Worm (Caenorhabditis elegans) whole organism, young adult: ENCODE data around the gene F44E2.10.

Experiments used
- F52B5.7 ChIP-seq: sonication (generic microtip); optimal IDR thresholded peaks from 2 replicates; lab custom pipeline; 2016; ENCODE audit warnings: mild to moderate bottlenecking, missing genetic modification characterization, missing compliant biosample characterization
- Y95B8A.8 ChIP-seq: fragments of 200-800 bp; sonication (Bioruptor generic); IDR thresholded peaks from 2 replicates; pipeline ENCODE4 v1.3.6; 2022; ENCODE audit warnings: missing genetic modification reagents, missing genetic modification characterization, missing compliant biosample characterization
- ZK185.1 ChIP-seq: sonication (generic microtip); optimal IDR thresholded peaks from 2 replicates; lab custom pipeline; 2016; ENCODE audit warnings: mild to moderate bottlenecking, missing genetic modification characterization, missing compliant biosample characterization; ENCODE audit not compliant: poor library complexity, severe bottlenecking
- ceh-91 ChIP-seq: fragments of 200-800 bp; sonication (Bioruptor generic); IDR thresholded peaks from 2 replicates; pipeline ENCODE4 v1.3.6; 2022; ENCODE audit warnings: missing genetic modification reagents, missing genetic modification characterization, missing compliant biosample characterization
- ekl-4 ChIP-seq: fragments of 200-800 bp; sonication (Bioruptor generic); IDR thresholded peaks from 2 replicates; pipeline ENCODE4 v1.3.6; 2022; ENCODE audit warnings: missing genetic modification reagents, missing genetic modification characterization, missing compliant biosample characterization
- nfya-2 ChIP-seq: fragments of 200-800 bp; sonication (Bioruptor generic); IDR thresholded peaks from 2 replicates; pipeline ENCODE4 v1.3.6; 2022; ENCODE audit warnings: missing genetic modification reagents, missing genetic modification characterization, missing compliant biosample characterization
- pha-4 ChIP-seq: fragments of 150-350 bp; sonication (generic microtip); optimal IDR thresholded peaks from 2 replicates; lab custom pipeline; 2014; ENCODE audit warnings: missing biosample characterization, missing genetic modification reagents, missing genetic modification characterization
- snpc-1.3 ChIP-seq: sonication (generic microtip); optimal IDR thresholded peaks from 2 replicates; lab custom pipeline; 2017; ENCODE audit warnings: missing genetic modification characterization, mild to moderate bottlenecking, missing compliant biosample characterization, antibody characterized with exemption, moderate library complexity, missing genotype, missing genetic modification reagents; ENCODE audit not compliant: insufficient read depth

DNA sequence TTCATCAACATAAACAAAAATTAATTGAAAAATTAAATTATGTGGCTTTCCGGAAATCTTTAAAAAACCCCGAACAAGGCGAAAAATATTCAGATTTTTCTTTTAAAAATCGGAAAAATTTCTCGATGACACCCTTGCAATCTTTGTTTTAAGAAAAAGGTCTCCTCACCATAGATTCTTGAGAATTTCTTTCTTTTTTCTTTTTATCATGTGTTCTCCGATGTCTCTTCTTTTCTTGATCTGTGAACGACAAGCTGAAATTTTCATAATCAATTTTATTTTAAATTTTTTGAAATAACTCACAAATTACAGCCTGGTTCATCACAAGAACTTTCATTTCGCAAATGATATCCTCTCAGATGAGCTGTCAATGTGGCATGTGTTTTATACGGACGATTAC is 39.7 kb downstream of the F44E2.10 start, which contains the start of the genes zfp-1 and F54F2.14:
- no peak for TF ChIP-seq ekl-4
- no peak for TF ChIP-seq ZK185.1 (tag; lab: Kevin White, UChicago)
- TF ChIP-seq nfya-2 (GFP tag; lab: Robert Waterston, UW): no peak
- no peak for TF ChIP-seq F52B5.7 (tag; lab: Kevin White, UChicago)
- TF ChIP-seq pha-4: no peak
- TF ChIP-seq ceh-91: no peak
- TF ChIP-seq snpc-1.3 (tag; lab: Kevin White, UChicago): no peak
- no peak for TF ChIP-seq Y95B8A.8 (GFP tag; lab: Robert Waterston, UW)
